Worm (Caenorhabditis elegans): ENCODE measurements around the gene idpp-12.

DNA sequence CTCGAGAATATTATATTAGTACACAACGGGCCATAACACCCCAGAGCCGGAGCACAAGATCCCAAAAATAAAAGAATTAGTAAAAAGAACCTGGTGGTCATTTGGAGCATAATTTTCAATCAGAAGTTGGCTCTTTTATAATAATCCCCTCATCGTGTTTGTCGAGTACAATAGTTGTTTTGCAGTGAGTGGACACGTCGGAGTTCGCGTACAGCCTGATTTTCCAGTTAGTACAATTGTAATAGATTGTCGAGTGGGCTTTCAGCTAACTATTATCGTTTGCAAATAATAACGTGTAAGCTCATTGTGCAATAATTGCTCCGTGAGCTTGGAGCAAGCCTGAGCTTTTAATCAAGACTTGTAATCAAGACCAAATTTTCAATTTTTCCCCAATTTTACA lies 3.7 kb downstream of the idpp-12 start, which contains the start of gene W08E12.9:
- no peak for TF ChIP-seq unc-39 (tag; optimal IDR thresholded peaks at IDR 0.05)
- TF ChIP-seq nhr-76 (tag; optimal IDR thresholded peaks at IDR 0.05) = no peak
- TF ChIP-seq pqm-1 (tag; optimal IDR thresholded peaks at IDR 0.05) = no peak
- TF ChIP-seq ama-1 (optimal IDR thresholded peaks at IDR 0.05) = no peak
- TF ChIP-seq snpc-4 (tag; optimal IDR thresholded peaks at IDR 0.05) = no peak
- no peak for TF ChIP-seq R02D3.7 (tag; optimal IDR thresholded peaks at IDR 0.05)
- no peak for TF ChIP-seq nhr-11 (tag; optimal IDR thresholded peaks at IDR 0.05)
- TF ChIP-seq unc-62 (GFP tag; optimal IDR thresholded peaks at IDR 0.05) = no peak
- no peak for TF ChIP-seq hmg-11 (tag; optimal IDR thresholded peaks at IDR 0.05)
- TF ChIP-seq lin-39 (tag; optimal IDR thresholded peaks at IDR 0.05) = no peak
- TF ChIP-seq elt-1 (tag; optimal IDR thresholded peaks at IDR 0.05) = no peak
- TF ChIP-seq ceh-82 (tag; optimal IDR thresholded peaks at IDR 0.05) = no peak
- TF ChIP-seq skn-1 (tag; optimal IDR thresholded peaks at IDR 0.05) = no peak

All from whole organism, L3 larva.